Worm (Caenorhabditis elegans) whole organism, late embryonic: Measurements from ENCODE around the gene ZK994.6.

Experiments used
- C38D4.7 ChIP-seq: fragments of 200-800 bp; sonication (Bioruptor generic); optimal IDR thresholded peaks from 2 replicates; lab custom pipeline; 2018; ENCODE audit warnings: mild to moderate bottlenecking, missing genetic modification characterization, moderate library complexity, missing compliant biosample characterization
- K09A11.1 ChIP-seq: sonication (generic microtip); optimal IDR thresholded peaks from 2 replicates; lab custom pipeline; 2017; ENCODE audit warnings: antibody characterized with exemption, mild to moderate bottlenecking, missing genetic modification characterization, missing compliant biosample characterization; ENCODE audit not compliant: insufficient read depth
- T23F11.4 ChIP-seq: fragments of 200-800 bp; sonication (Bioruptor generic); optimal IDR thresholded peaks from 2 replicates; lab custom pipeline; 2018; ENCODE audit warnings: mild to moderate bottlenecking, missing genetic modification characterization, missing compliant biosample characterization
- ama-1 ChIP-seq: fragments of 150-350 bp; optimal IDR thresholded peaks from 2 replicates; lab custom pipeline; 2014
- ceh-14 ChIP-seq: sonication (generic microtip); optimal IDR thresholded peaks from 2 replicates; lab custom pipeline; 2016; ENCODE audit warnings: missing genotype, missing genetic modification characterization, missing compliant biosample characterization
- ceh-19 ChIP-seq: fragments of 200-800 bp; sonication (Bioruptor generic); optimal IDR thresholded peaks from 2 replicates; lab custom pipeline; 2018; ENCODE audit warnings: mild to moderate bottlenecking, missing genetic modification characterization, missing compliant biosample characterization
- ceh-22 ChIP-seq: sonication (generic microtip); optimal IDR thresholded peaks from 2 replicates; lab custom pipeline; 2017; ENCODE audit warnings: missing biosample characterization, missing genetic modification characterization
- ceh-24 ChIP-seq: sonication (generic microtip); optimal IDR thresholded peaks from 2 replicates; lab custom pipeline; 2016; ENCODE audit warnings: mild to moderate bottlenecking, missing genetic modification characterization, missing compliant biosample characterization
- ceh-31 ChIP-seq: sonication (generic microtip); optimal IDR thresholded peaks from 2 replicates; lab custom pipeline; 2016; ENCODE audit warnings: missing genetic modification characterization, missing compliant biosample characterization
- ceh-34 ChIP-seq: sonication (generic microtip); optimal IDR thresholded peaks from 2 replicates; lab custom pipeline; 2016; ENCODE audit warnings: mild to moderate bottlenecking, missing genetic modification characterization, missing compliant biosample characterization
- ceh-45 ChIP-seq: fragments of 200-800 bp; sonication (Bioruptor generic); IDR thresholded peaks from 2 replicates; pipeline ENCODE4 v1.3.6; 2022; ENCODE audit warnings: missing genetic modification reagents, missing genetic modification characterization, missing compliant biosample characterization
- ceh-48 ChIP-seq: sonication (generic microtip); optimal IDR thresholded peaks from 2 replicates; lab custom pipeline; 2016; ENCODE audit warnings: missing genetic modification characterization, inconsistent platforms, missing compliant biosample characterization
- ceh-6 ChIP-seq: fragments of 200-800 bp; sonication (Bioruptor generic); optimal IDR thresholded peaks from 2 replicates; lab custom pipeline; 2018; ENCODE audit warnings: mild to moderate bottlenecking, missing genetic modification characterization, missing compliant biosample characterization
- dve-1 ChIP-seq: sonication (generic microtip); optimal IDR thresholded peaks from 2 replicates; lab custom pipeline; 2017; ENCODE audit warnings: antibody characterized with exemption, mild to moderate bottlenecking, missing genetic modification characterization, missing compliant biosample characterization
- ets-4 ChIP-seq: sonication (generic microtip); optimal IDR thresholded peaks from 2 replicates; lab custom pipeline; 2016; ENCODE audit warnings: missing genetic modification characterization, missing compliant biosample characterization
- fkh-10 ChIP-seq: fragments of 150-350 bp; optimal IDR thresholded peaks from 2 replicates; lab custom pipeline; 2014; ENCODE audit warnings: missing biosample characterization, missing genetic modification reagents, missing genetic modification characterization
- fkh-6 ChIP-seq: sonication (generic microtip); optimal IDR thresholded peaks from 2 replicates; lab custom pipeline; 2016; ENCODE audit warnings: missing genetic modification characterization, missing compliant biosample characterization
- hlh-13 ChIP-seq: fragments of 200-800 bp; sonication (Bioruptor generic); optimal IDR thresholded peaks from 2 replicates; lab custom pipeline; 2018; ENCODE audit warnings: mild to moderate bottlenecking, missing genetic modification characterization, missing compliant biosample characterization
- hlh-15 ChIP-seq: sonication (generic microtip); optimal IDR thresholded peaks from 2 replicates; lab custom pipeline; 2016; ENCODE audit warnings: missing genetic modification characterization, missing compliant biosample characterization
- hlh-30 ChIP-seq: sonication (generic microtip); optimal IDR thresholded peaks from 2 replicates; lab custom pipeline; 2017; ENCODE audit warnings: antibody characterized with exemption, missing genetic modification characterization, missing compliant biosample characterization; ENCODE audit not compliant: insufficient read depth
- lin-11 ChIP-seq: fragments of 200-800 bp; sonication (Bioruptor generic); optimal IDR thresholded peaks from 2 replicates; lab custom pipeline; 2018; ENCODE audit warnings: mild to moderate bottlenecking, missing genetic modification characterization, missing compliant biosample characterization
- mec-3 ChIP-seq: sonication (generic microtip); optimal IDR thresholded peaks from 2 replicates; lab custom pipeline; 2016; ENCODE audit warnings: borderline replicate concordance, missing genetic modification characterization, missing compliant biosample characterization
- nfya-1 ChIP-seq: sonication (generic microtip); optimal IDR thresholded peaks from 2 replicates; lab custom pipeline; 2017; ENCODE audit warnings: missing genetic modification characterization, mild to moderate bottlenecking, missing compliant biosample characterization, antibody characterized with exemption, moderate library complexity
- nhr-11 ChIP-seq: fragments of 150-350 bp; optimal IDR thresholded peaks from 2 replicates; lab custom pipeline; 2014; ENCODE audit warnings: missing biosample characterization, missing genetic modification characterization
- nhr-232 ChIP-seq: sonication (generic microtip); optimal IDR thresholded peaks from 2 replicates; lab custom pipeline; 2016; ENCODE audit warnings: missing genetic modification characterization, missing compliant biosample characterization
- npax-4 ChIP-seq: sonication (generic microtip); optimal IDR thresholded peaks from 2 replicates; lab custom pipeline; 2016; ENCODE audit warnings: missing genetic modification characterization, missing compliant biosample characterization
- odd-2 ChIP-seq: sonication (generic microtip); optimal IDR thresholded peaks from 2 replicates; lab custom pipeline; 2017; ENCODE audit warnings: antibody characterized with exemption, mild to moderate bottlenecking, missing genetic modification characterization, missing compliant biosample characterization
- pat-9 ChIP-seq: fragments of 200-800 bp; sonication (Bioruptor generic); optimal IDR thresholded peaks from 2 replicates; lab custom pipeline; 2018; ENCODE audit warnings: mild to moderate bottlenecking, missing genetic modification characterization, moderate library complexity, missing compliant biosample characterization
- pha-2 ChIP-seq: sonication (generic microtip); optimal IDR thresholded peaks from 2 replicates; lab custom pipeline; 2017; ENCODE audit warnings: mild to moderate bottlenecking, missing genetic modification characterization, missing compliant biosample characterization
- pha-4 ChIP-seq: fragments of 150-350 bp; optimal IDR thresholded peaks from 2 replicates; lab custom pipeline; 2018; ENCODE audit warnings: missing biosample characterization, missing genetic modification reagents, missing genetic modification characterization
- pqm-1 ChIP-seq: sonication (generic microtip); optimal IDR thresholded peaks from 2 replicates; lab custom pipeline; 2016; ENCODE audit warnings: missing genetic modification characterization, missing compliant biosample characterization
- pros-1 ChIP-seq: fragments of 150-350 bp; optimal IDR thresholded peaks from 2 replicates; lab custom pipeline; 2014; ENCODE audit warnings: missing biosample characterization, missing genetic modification reagents, missing genetic modification characterization
- rnt-1 ChIP-seq: sonication (generic microtip); optimal IDR thresholded peaks from 2 replicates; lab custom pipeline; 2016; ENCODE audit warnings: missing genetic modification characterization, missing compliant biosample characterization
- sdc-2 ChIP-seq: sonication (generic microtip); optimal IDR thresholded peaks from 2 replicates; lab custom pipeline; 2016; ENCODE audit warnings: missing genotype, missing genetic modification characterization, missing compliant biosample characterization
- sox-2 ChIP-seq: fragments of 200-800 bp; sonication (Bioruptor generic); IDR thresholded peaks from 2 replicates; pipeline ENCODE4 v1.3.6; 2022; ENCODE audit warnings: missing genetic modification reagents, missing genetic modification characterization, missing compliant biosample characterization
- sox-4 ChIP-seq: sonication (generic microtip); optimal IDR thresholded peaks from 2 replicates; lab custom pipeline; 2017; ENCODE audit warnings: mild to moderate bottlenecking, missing genetic modification characterization, inconsistent platforms, missing compliant biosample characterization
- tbx-7 ChIP-seq: sonication (generic microtip); optimal IDR thresholded peaks from 2 replicates; lab custom pipeline; 2016; ENCODE audit warnings: missing genotype, missing genetic modification characterization, missing compliant biosample characterization
- ttx-3 ChIP-seq: sonication (generic microtip); optimal IDR thresholded peaks from 2 replicates; lab custom pipeline; 2016; ENCODE audit warnings: missing genetic modification reagents, missing genetic modification characterization, missing compliant biosample characterization
- unc-42 ChIP-seq: sonication (generic microtip); optimal IDR thresholded peaks from 2 replicates; lab custom pipeline; 2016; ENCODE audit warnings: missing genotype, missing genetic modification characterization, missing compliant biosample characterization
- unc-86 ChIP-seq: sonication (generic microtip); optimal IDR thresholded peaks from 2 replicates; lab custom pipeline; 2016; ENCODE audit warnings: missing genetic modification characterization, missing compliant biosample characterization
- ztf-16 ChIP-seq: sonication (generic microtip); optimal IDR thresholded peaks from 2 replicates; lab custom pipeline; 2017; ENCODE audit warnings: missing genetic modification characterization, missing compliant biosample characterization

ZK994.6 gene

ce11 chrV:8481274-8481673 is 25.9 kb downstream of the ZK994.6 start:
- TF ChIP-seq pqm-1 (tag; lab: Kevin White, UChicago) (no peak), mec-3 (tag; lab: Kevin White, UChicago) (no peak), ttx-3 (tag; lab: Kevin White, UChicago) (no peak), ceh-34 (tag; lab: Kevin White, UChicago) (no peak), ztf-16 (no peak), sox-2 (GFP tag; lab: Robert Waterston, UW) (no peak), hlh-13 (no peak), dve-1 (no peak), ceh-14 (tag; lab: Kevin White, UChicago) (no peak), sox-4 (no peak), C38D4.7 (no peak), pros-1 (tag; lab: Kevin White, UChicago) (no peak), odd-2 (tag; lab: Kevin White, UChicago) (no peak), rnt-1 (tag; lab: Kevin White, UChicago) (no peak), unc-42 (tag; lab: Kevin White, UChicago) (no peak), hlh-30 (no peak), ets-4 (tag; lab: Kevin White, UChicago) (no peak), ceh-22 (no peak)

- TF ChIP-seq npax-4 (tag; lab: Kevin White, UChicago) = no peak
- TF ChIP-seq odd-2 (tag; lab: Kevin White, UChicago) = no peak
- TF ChIP-seq lin-11 (tag; lab: Kevin White, UChicago) = no peak
- no peak for TF ChIP-seq sox-4
- no peak for TF ChIP-seq nfya-1
These were observed 36.3 kb downstream of the ZK994.6 start, which contains the start of gene gplb-1 for ce11 chrV:8470906-8471305. Gene gplb-1, minus strand, starts transcription at chrV:8471242.

- TF ChIP-seq sox-4 = no peak
- no peak for TF ChIP-seq ceh-6 (GFP tag; lab: Kevin White, UChicago)
- no peak for TF ChIP-seq ztf-16
- TF ChIP-seq tbx-7 (tag; lab: Kevin White, UChicago) = no peak
- TF ChIP-seq ceh-45 (GFP tag; lab: Robert Waterston, UW) = no peak
- no peak for TF ChIP-seq ceh-24 (tag; lab: Kevin White, UChicago)
- no peak for TF ChIP-seq fkh-6 (tag; lab: Kevin White, UChicago)
- TF ChIP-seq ceh-31 (tag; lab: Kevin White, UChicago) = no peak
- no peak for TF ChIP-seq unc-86 (tag; lab: Kevin White, UChicago)
- TF ChIP-seq ceh-48 (tag; lab: Kevin White, UChicago) = no peak
- no peak for TF ChIP-seq pha-2
- TF ChIP-seq dve-1 = no peak
- TF ChIP-seq ets-4 (tag; lab: Kevin White, UChicago) = no peak
- TF ChIP-seq nhr-11 (tag; lab: Kevin White, UChicago) = no peak
- TF ChIP-seq K09A11.1 (tag; lab: Kevin White, UChicago) = no peak
- TF ChIP-seq pat-9 (tag; lab: Kevin White, UChicago) = no peak
These were observed 38.5 kb downstream of the ZK994.6 start, which contains the start of gene phf-30 for ce11 chrV:8468740-8469139. Gene phf-30, plus strand, starts transcription at chrV:8469040.

ce11 chrV:8467031-8467430 is 40.2 kb downstream of the ZK994.6 start, which contains the start of gene mrpl-4:
Gene mrpl-4, plus strand, starts transcription at chrV:8467265.
- TF ChIP-seq sox-4 (no peak), ttx-3 (tag; lab: Kevin White, UChicago) (no peak), sdc-2 (tag; lab: Kevin White, UChicago) (no peak), ceh-19 (GFP tag; lab: Kevin White, UChicago) (no peak), ama-1 (no peak), T23F11.4 (GFP tag; lab: Kevin White, UChicago) (no peak), pros-1 (tag; lab: Kevin White, UChicago) (no peak), hlh-15 (tag; lab: Kevin White, UChicago) (no peak), C38D4.7 (no peak), pha-4 (tag; lab: Kevin White, UChicago) (no peak), fkh-10 (GFP tag; lab: Kevin White, UChicago) (no peak), ceh-31 (tag; lab: Kevin White, UChicago) (no peak), nhr-232 (tag; lab: Kevin White, UChicago) (no peak), tbx-7 (tag; lab: Kevin White, UChicago) (no peak), dve-1 (no peak)
